Worm (Caenorhabditis elegans): ENCODE results near the gene slc-5A12.

ce11 chrIV:11970171-11970570 lies 33.0 kb downstream of the slc-5A12 start, which contains the start of gene ZK829.9:
- TF ChIP-seq dao-5 (tag; optimal IDR thresholded peaks at IDR 0.05) (no peak), him-1 (tag; optimal IDR thresholded peaks at IDR 0.05) (no peak), W03F9.2 (tag; optimal IDR thresholded peaks at IDR 0.05) (no peak)

All from whole organism, L4/young adult.